Fruit fly (Drosophila melanogaster) whole organism, prepupa: ENCODE results near the gene obst-E.

ENCODE experiments used
- CG11902 ChIP-seq: fragments of 200-800 bp; sonication (Bioruptor generic); optimal IDR thresholded peaks from 3 replicates; lab custom pipeline; 2016; ENCODE audit warnings: missing biosample characterization, missing genetic modification characterization
- CG16779 ChIP-seq: fragments of 200-800 bp; sonication (Bioruptor generic); optimal IDR thresholded peaks from 3 replicates; lab custom pipeline; 2017; ENCODE audit warnings: missing biosample characterization, mild to moderate bottlenecking, missing genetic modification characterization
- CG8119 ChIP-seq: fragments of 200-800 bp; sonication (Bioruptor generic); IDR thresholded peaks from 3 replicates; pipeline ENCODE4 v1.3.6; 2022; ENCODE audit warnings: missing biosample characterization, missing genetic modification characterization
- Eip75B ChIP-seq: fragments of 200-800 bp; sonication (Bioruptor generic); optimal IDR thresholded peaks from 3 replicates; lab custom pipeline; 2016; ENCODE audit warnings: missing biosample characterization, missing genetic modification characterization
- Hr39 ChIP-seq: fragments of 200-800 bp; sonication (Bioruptor generic); optimal IDR thresholded peaks from 2 replicates; lab custom pipeline; 2016; ENCODE audit warnings: missing biosample characterization, missing genetic modification characterization
- ss ChIP-seq, 2 experiments: fragments of 200-800 bp; sonication (Bioruptor generic); optimal IDR thresholded peaks; 2 replicates in 1 of 2; 3 replicates in 1 of 2; lab custom pipeline; 2017 to 2018; ENCODE audit warnings: mild to moderate bottlenecking in 2 of 2, missing biosample characterization in 2 of 2, missing genetic modification characterization in 2 of 2, moderate library complexity in 1 of 2

DNA sequence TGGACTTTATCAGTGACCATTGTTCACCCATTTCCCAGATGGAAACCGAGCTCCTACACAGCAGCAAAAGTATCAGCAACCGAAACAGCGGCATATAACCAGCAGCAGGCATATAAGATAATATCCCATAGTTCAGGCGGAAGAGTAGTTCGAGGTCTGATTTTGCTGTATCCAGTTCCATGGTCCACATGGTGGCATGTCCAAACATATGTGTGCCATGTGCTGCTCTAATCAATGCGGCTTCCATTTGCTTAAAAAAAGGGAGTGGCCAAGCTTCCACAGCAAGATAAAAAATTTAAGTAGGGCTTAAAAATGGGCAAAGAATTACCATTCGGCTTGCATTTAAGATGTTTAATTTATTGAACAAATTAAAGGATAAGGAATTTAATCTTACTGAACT lies 14.8 kb upstream of the obst-E start:
- TF ChIP-seq CG11902 (GFP tag; lab: Kevin White, UChicago) (no peak), ss (GFP tag; optimal IDR thresholded peaks at IDR 0.05; lab: Kevin White, UChicago) (no peak), CG8119 (GFP tag; lab: Robert Waterston, UW) (no peak), Eip75B (GFP tag; lab: Kevin White, UChicago) (no peak), CG16779 (no peak), Hr39 (GFP tag; lab: Kevin White, UChicago) (no peak)
